Worm (Caenorhabditis elegans): ENCODE measurements around the gene C34E10.9.

The C34E10.9 gene

DNA sequence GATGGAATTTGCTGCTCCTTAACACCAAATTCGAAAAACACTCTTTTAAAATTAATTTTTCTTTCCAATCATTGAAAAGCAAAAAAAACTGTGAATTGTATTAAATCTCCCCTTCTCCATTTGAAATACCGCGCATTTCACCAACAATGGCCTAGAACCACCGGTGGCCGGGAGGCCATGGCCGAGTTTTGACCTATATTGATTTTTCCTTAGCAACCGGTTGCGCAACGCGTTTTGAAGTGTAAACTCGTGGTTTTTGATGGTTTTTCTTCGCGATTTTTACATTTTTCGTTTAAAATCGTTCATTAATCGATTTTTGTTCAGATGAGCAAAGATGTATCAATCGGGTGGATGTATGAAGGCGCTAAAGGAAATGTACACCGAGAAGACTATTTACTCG is 45.1 kb upstream of the C34E10.9 start, which contains the start of gene mog-3 (continued):
- no peak for TF ChIP-seq Y53G8AR.9 (GFP tag; conservative IDR thresholded peaks at IDR 0.05)
- peak; percentile 63; the same call in 1 of the 2 replicates for TF ChIP-seq ztf-28 (GFP tag; IDR thresholded peaks at IDR 0.05)
- peak; percentile 59; the same call in 1 of the 2 replicates for TF ChIP-seq lir-1 (GFP tag; conservative IDR thresholded peaks at IDR 0.05)
- peak; percentile 55 for TF ChIP-seq D2030.7 (GFP tag; IDR thresholded peaks at IDR 0.05)
- no peak for TF ChIP-seq him-1 (tag; optimal IDR thresholded peaks at IDR 0.05)
- peak; percentile 23 for TF ChIP-seq attf-5 (GFP tag; optimal IDR thresholded peaks at IDR 0.05)
- peak; percentile 75 for TF ChIP-seq ZK185.1 (tag; optimal IDR thresholded peaks at IDR 0.05; ENCODE audit: poor library complexity, severe bottlenecking)
- TF ChIP-seq ztf-22 (GFP tag; optimal IDR thresholded peaks at IDR 0.05), result no peak
- no peak for TF ChIP-seq ceh-79 (tag; optimal IDR thresholded peaks at IDR 0.05)
- TF ChIP-seq ztf-25 (GFP tag; IDR thresholded peaks at IDR 0.05), result 0 out of 2 replicates have a peak, but pooled peaks have one; percentile 39
- peak; percentile 56 for TF ChIP-seq athp-1 (tag; optimal IDR thresholded peaks at IDR 0.05)
- peak; percentile 58 for TF ChIP-seq ceh-27 (GFP tag; optimal IDR thresholded peaks at IDR 0.05)
- peak; percentile 45 for TF ChIP-seq snpc-3.4 (tag; optimal IDR thresholded peaks at IDR 0.05)
- TF ChIP-seq unc-130 (GFP tag; optimal IDR thresholded peaks at IDR 0.05), result peak; percentile 75
- peak; percentile 38 for TF ChIP-seq tbp1 (GFP tag; optimal IDR thresholded peaks at IDR 0.05)
- peak; percentile 57 for TF ChIP-seq F23B12.7 (tag; optimal IDR thresholded peaks at IDR 0.05; ENCODE audit: insufficient read depth)
- TF ChIP-seq efl-1 (GFP tag; optimal IDR thresholded peaks at IDR 0.05), result peak; percentile 63
- TF ChIP-seq madf-6 (GFP tag; IDR thresholded peaks at IDR 0.05), result peak; percentile 37; the same call in 1 of the 2 replicates
- TF ChIP-seq lin-54 (GFP tag; optimal IDR thresholded peaks at IDR 0.05), result peak; percentile 83

DNA sequence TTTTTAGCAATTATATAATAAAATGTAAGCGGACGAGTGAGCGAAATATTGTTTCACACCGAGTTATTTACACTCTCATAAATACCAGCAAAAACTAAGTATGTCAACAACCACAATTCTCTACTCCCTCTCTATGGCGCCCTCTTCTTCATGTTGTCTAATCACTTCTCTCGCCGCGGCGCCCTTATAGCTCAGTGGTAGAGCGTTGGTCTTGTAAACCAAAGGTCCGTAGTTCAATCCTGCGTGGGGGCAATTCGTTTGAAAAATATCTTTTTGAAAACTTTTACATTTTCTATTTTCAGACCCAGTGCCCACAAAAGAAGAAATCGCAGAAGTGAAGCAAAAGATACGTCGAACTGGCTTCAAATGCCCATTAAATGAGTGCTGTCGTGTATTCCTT is 42.5 kb upstream of the C34E10.9 start:
- TF ChIP-seq dpl-1 (GFP tag; optimal IDR thresholded peaks at IDR 0.05) (peak; percentile 23), zfh-2 (GFP tag; conservative IDR thresholded peaks at IDR 0.05) (no peak), nfya-2 (GFP tag; IDR thresholded peaks at IDR 0.05) (no peak), nhr-179 (tag; optimal IDR thresholded peaks at IDR 0.05) (peak; percentile 31), ztf-3 (GFP tag; optimal IDR thresholded peaks at IDR 0.05) (no peak), B0019.2 (GFP tag; conservative IDR thresholded peaks at IDR 0.05) (0 out of 2 replicates have a peak, but pooled peaks have one; percentile 27), nhr-80 (tag; optimal IDR thresholded peaks at IDR 0.05) (peak; percentile 30), ccch-3 (GFP tag; optimal IDR thresholded peaks at IDR 0.05) (no peak), bed-1 (GFP tag; IDR thresholded peaks at IDR 0.05) (no peak), madf-10 (tag; optimal IDR thresholded peaks at IDR 0.05) (peak; percentile 51), F55B11.4 (tag; optimal IDR thresholded peaks at IDR 0.05; ENCODE audit: borderline replicate concordance, insufficient read depth) (no peak), efl-1 (GFP tag; optimal IDR thresholded peaks at IDR 0.05) (peak; percentile 11), F22D6.2 (tag; optimal IDR thresholded peaks at IDR 0.05) (peak; percentile 25), madf-8 (GFP tag; conservative IDR thresholded peaks at IDR 0.05) (peak; percentile 59), B0336.3 (GFP tag; IDR thresholded peaks at IDR 0.05) (no peak), hlh-12 (tag; optimal IDR thresholded peaks at IDR 0.05) (peak; percentile 61), pbrm-1 (GFP tag; IDR thresholded peaks at IDR 0.05) (peak; percentile 86), Y79H2A.3 (GFP tag; conservative IDR thresholded peaks at IDR 0.05) (no peak), hlh-26 (GFP tag; conservative IDR thresholded peaks at IDR 0.05) (no peak), T26A5.8 (tag; optimal IDR thresholded peaks at IDR 0.05) (peak; percentile 68), lsl-1 (GFP tag; optimal IDR thresholded peaks at IDR 0.05) (peak; percentile 74), D2030.7 (GFP tag; IDR thresholded peaks at IDR 0.05) (peak; percentile 81), F37B4.10 (GFP tag; IDR thresholded peaks at IDR 0.05) (peak; percentile 88; the same call in 1 of the 2 replicates), egl-44 (GFP tag; IDR thresholded peaks at IDR 0.05) (peak; percentile 87; the same call in 1 of the 2 replicates), lir-1 (GFP tag; conservative IDR thresholded peaks at IDR 0.05) (0 out of 2 replicates have a peak, but pooled peaks have one; percentile 10), sptf-2 (GFP tag; optimal IDR thresholded peaks at IDR 0.05) (no peak), nhr-27 (tag; optimal IDR thresholded peaks at IDR 0.05) (peak; percentile 33), repo-1 (tag; optimal IDR thresholded peaks at IDR 0.05) (peak; percentile 67), Y56A3A.18 (GFP tag; IDR thresholded peaks at IDR 0.05) (peak; percentile 85), attf-3 (GFP tag; conservative IDR thresholded peaks at IDR 0.05) (peak; percentile 58), xnd-1 (tag; optimal IDR thresholded peaks at IDR 0.05) (peak; percentile 18), Y53F4B.3 (GFP tag; IDR thresholded peaks at IDR 0.05) (no peak; the same call in 1 of the 2 replicates)
